Worm (Caenorhabditis elegans): ENCODE data around the gene pck-1.

DNA sequence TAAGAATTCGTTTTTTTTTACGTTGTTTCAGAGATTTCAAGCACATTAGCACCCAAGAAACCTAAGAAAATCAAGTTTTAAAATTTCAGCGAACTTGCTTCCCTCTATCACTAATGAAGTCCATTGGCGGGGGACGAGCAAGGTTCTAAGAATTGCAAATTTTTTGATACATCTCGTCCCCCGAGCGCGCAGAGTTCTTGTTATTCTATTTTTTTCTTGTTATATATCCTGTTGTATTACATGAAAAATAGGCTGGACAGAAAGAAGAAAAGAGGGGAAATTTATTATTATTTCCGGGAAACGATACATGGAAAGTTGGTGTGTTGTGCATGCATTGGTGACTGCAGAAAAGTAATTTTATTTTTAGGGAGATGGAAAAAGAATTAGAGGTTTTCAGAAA is 36.4 kb downstream of the pck-1 start:
- no peak for TF ChIP-seq nhr-12 (tag; optimal IDR thresholded peaks at IDR 0.05)
- TF ChIP-seq snpc-4 (tag; optimal IDR thresholded peaks at IDR 0.05) = no peak
- TF ChIP-seq mdl-1 (tag; optimal IDR thresholded peaks at IDR 0.05) = no peak
- TF ChIP-seq nhr-43 (tag; optimal IDR thresholded peaks at IDR 0.05; ENCODE audit: poor library complexity, severe bottlenecking) = no peak
- TF ChIP-seq fkh-2 (tag; optimal IDR thresholded peaks at IDR 0.05) = no peak
- TF ChIP-seq nhr-237 (tag; optimal IDR thresholded peaks at IDR 0.05) = no peak

Data from whole organism, L3 larva.